Worm (Caenorhabditis elegans): ENCODE data around the gene nspg-11.
"Not testable (repeated sequence)": the region's sequence is repeated elsewhere in the genome, so short reads cannot be mapped to it uniquely, and the experiment has no call there.

The nspg-11 gene

ce11 chrIV:9300127-9300526 lies 23.8 kb downstream of the nspg-11 start, which contains the start of gene F49C12.3:
TSS of gene F49C12.3 (plus strand) at chrIV:9300427.
- TF ChIP-seq sea-2 (GFP tag; optimal IDR thresholded peaks at IDR 0.05) (no peak), egl-27 (tag; optimal IDR thresholded peaks at IDR 0.05) (no peak), ceh-9 (tag; optimal IDR thresholded peaks at IDR 0.05) (no peak), aly-2 (tag; optimal IDR thresholded peaks at IDR 0.05) (no peak), pqm-1 (tag; optimal IDR thresholded peaks at IDR 0.05) (no peak), jun-1 (tag; optimal IDR thresholded peaks at IDR 0.05) (no peak), lin-39 (tag; optimal IDR thresholded peaks at IDR 0.05) (no peak), tbx-2 (tag; optimal IDR thresholded peaks at IDR 0.05) (no peak), fos-1 (tag; optimal IDR thresholded peaks at IDR 0.05) (no peak)

- no peak for TF ChIP-seq aly-2 (tag; optimal IDR thresholded peaks at IDR 0.05)
- TF ChIP-seq jun-1 (tag; optimal IDR thresholded peaks at IDR 0.05) = no peak
- no peak for TF ChIP-seq ceh-82 (tag; optimal IDR thresholded peaks at IDR 0.05)
- TF ChIP-seq ceh-28 (tag; optimal IDR thresholded peaks at IDR 0.05) = no peak
Measured at ce11 chrIV:9299145-9299544, 24.7 kb downstream of the nspg-11 start, which contains the start of gene F49C12.2. TSS of gene F49C12.2 (minus strand) at chrIV:9299245.

ce11 chrIV:9296285-9296684 lies 27.6 kb downstream of the nspg-11 start, which contains the start of gene F49C12.1:
TSS of gene F49C12.1 (minus strand) at chrIV:9296354.
- TF ChIP-seq fos-1 (tag; optimal IDR thresholded peaks at IDR 0.05) = no peak
- TF ChIP-seq skn-1 (tag; optimal IDR thresholded peaks at IDR 0.05) = no peak
- TF ChIP-seq ztf-4 (tag; optimal IDR thresholded peaks at IDR 0.05) = no peak
- no peak for TF ChIP-seq unc-62 (GFP tag; optimal IDR thresholded peaks at IDR 0.05)
- TF ChIP-seq elt-1 (tag; optimal IDR thresholded peaks at IDR 0.05) = no peak
- TF ChIP-seq zag-1 (tag; optimal IDR thresholded peaks at IDR 0.05) = no peak
- TF ChIP-seq elt-3 (tag; optimal IDR thresholded peaks at IDR 0.05) = no peak
- TF ChIP-seq nhr-12 (tag; optimal IDR thresholded peaks at IDR 0.05) = no peak
- TF ChIP-seq hmg-11 (tag; optimal IDR thresholded peaks at IDR 0.05) = no peak
- TF ChIP-seq tbx-2 (tag; optimal IDR thresholded peaks at IDR 0.05) = no peak
- no peak for TF ChIP-seq nhr-237 (tag; optimal IDR thresholded peaks at IDR 0.05)
- TF ChIP-seq nfya-1 (tag; optimal IDR thresholded peaks at IDR 0.05; ENCODE audit: insufficient read depth) = no peak
- no peak for TF ChIP-seq nhr-77 (tag; optimal IDR thresholded peaks at IDR 0.05)
- no peak for TF ChIP-seq lsy-12 (tag; optimal IDR thresholded peaks at IDR 0.05)
- TF ChIP-seq lin-39 (tag; optimal IDR thresholded peaks at IDR 0.05) = no peak
- no peak for TF ChIP-seq daf-12 (tag; optimal IDR thresholded peaks at IDR 0.05)

ce11 chrIV:9293825-9294224 lies 30.1 kb downstream of the nspg-11 start, which contains the start of gene nhr-264:
TSS of gene nhr-264 (minus strand) at chrIV:9293925.
- TF ChIP-seq fos-1, mml-1, nhr-28 (tag; optimal IDR thresholded peaks at IDR 0.05): not testable (repeated sequence)

- no peak for TF ChIP-seq nhr-76 (tag; optimal IDR thresholded peaks at IDR 0.05)
- no peak for TF ChIP-seq elt-3 (tag; optimal IDR thresholded peaks at IDR 0.05)
- no peak for TF ChIP-seq ZK546.5 (tag; optimal IDR thresholded peaks at IDR 0.05)
- no peak for TF ChIP-seq jun-1 (tag; optimal IDR thresholded peaks at IDR 0.05)
- no peak for TF ChIP-seq zag-1 (tag; optimal IDR thresholded peaks at IDR 0.05)
- peak; percentile 70 for TF ChIP-seq elt-1 (tag; optimal IDR thresholded peaks at IDR 0.05)
Measured at ce11 chrIV:9289635-9290034, 34.3 kb downstream of the nspg-11 start.

- not testable (repeated sequence) for TF ChIP-seq lin-39 (tag; optimal IDR thresholded peaks at IDR 0.05); nhr-12 (tag; optimal IDR thresholded peaks at IDR 0.05); ama-1 (optimal IDR thresholded peaks at IDR 0.05)
Measured at ce11 chrIV:9286305-9286704, 37.6 kb downstream of the nspg-11 start, which contains the start of gene nhr-267. TSS of gene nhr-267 (minus strand) at chrIV:9286405.

ce11 chrIV:9274008-9274529 lies 49.8 kb downstream of the nspg-11 start, which contains the start of gene nmy-3:
TSS of gene nmy-3 (plus strand) at chrIV:9274479.
- TF ChIP-seq lin-15B (tag; optimal IDR thresholded peaks at IDR 0.05) (no peak), elt-3 (tag; optimal IDR thresholded peaks at IDR 0.05) (no peak), pqm-1 (tag; optimal IDR thresholded peaks at IDR 0.05) (no peak), sea-2 (GFP tag; optimal IDR thresholded peaks at IDR 0.05) (no peak), ceh-9 (tag; optimal IDR thresholded peaks at IDR 0.05) (no peak), elt-2 (tag; optimal IDR thresholded peaks at IDR 0.05) (no peak), tbx-2 (tag; optimal IDR thresholded peaks at IDR 0.05) (no peak), nhr-237 (tag; optimal IDR thresholded peaks at IDR 0.05) (no peak), ceh-16 (tag; optimal IDR thresholded peaks at IDR 0.05) (no peak), mml-1 (tag; optimal IDR thresholded peaks at IDR 0.05) (no peak), ztf-4 (tag; optimal IDR thresholded peaks at IDR 0.05) (no peak), mdl-1 (tag; optimal IDR thresholded peaks at IDR 0.05) (no peak), nhr-28 (tag; optimal IDR thresholded peaks at IDR 0.05) (no peak), nhr-23 (tag; optimal IDR thresholded peaks at IDR 0.05) (no peak), nfya-1 (tag; optimal IDR thresholded peaks at IDR 0.05; ENCODE audit: insufficient read depth) (no peak), daf-12 (tag; optimal IDR thresholded peaks at IDR 0.05) (no peak), egl-27 (tag; optimal IDR thresholded peaks at IDR 0.05) (no peak)
